Fruit fly (Drosophila melanogaster) whole organism, pupa: ENCODE data around the gene Prosalpha6T.

Experiments used
- CG10348 ChIP-seq: fragments of 200-800 bp; sonication (Bioruptor generic); IDR thresholded peaks from 2 replicates; pipeline ENCODE4 v1.3.6; 2022; ENCODE audit warnings: missing biosample characterization, missing genetic modification characterization
- CG12605 ChIP-seq: fragments of 200-800 bp; sonication (Bioruptor generic); IDR thresholded peaks from 2 replicates; pipeline ENCODE4 v1.3.6; 2022; ENCODE audit warnings: missing biosample characterization, missing genetic modification characterization
- CG13204 ChIP-seq: fragments of 200-800 bp; sonication (Bioruptor generic); optimal IDR thresholded peaks from 2 replicates; lab custom pipeline; 2018; ENCODE audit warnings: missing biosample characterization, mild to moderate bottlenecking, missing genetic modification characterization, moderate library complexity
- CG14655 ChIP-seq: fragments of 200-800 bp; sonication (Bioruptor generic); optimal IDR thresholded peaks from 3 replicates; lab custom pipeline; 2017; ENCODE audit warnings: mild to moderate bottlenecking, missing biosample characterization, missing genetic modification reagents, missing genetic modification characterization
- CG15710 ChIP-seq: fragments of 200-800 bp; sonication (Bioruptor generic); optimal IDR thresholded peaks from 2 replicates; lab custom pipeline; 2018; ENCODE audit warnings: missing biosample characterization, mild to moderate bottlenecking, missing genetic modification characterization, moderate library complexity
- CG17806 ChIP-seq: fragments of 200-800 bp; sonication (Bioruptor generic); optimal IDR thresholded peaks from 2 replicates; lab custom pipeline; 2018; ENCODE audit warnings: missing biosample characterization, mild to moderate bottlenecking, missing genetic modification characterization, moderate library complexity
- CG32121 ChIP-seq: fragments of 200-800 bp; sonication (Bioruptor generic); IDR thresholded peaks from 2 replicates; pipeline ENCODE4 v1.3.6; 2022; ENCODE audit warnings: missing biosample characterization, missing genetic modification characterization
- CG34367 ChIP-seq: fragments of 200-800 bp; sonication (Bioruptor generic); optimal IDR thresholded peaks from 2 replicates; lab custom pipeline; 2018; ENCODE audit warnings: missing biosample characterization, mild to moderate bottlenecking, missing genetic modification characterization
- CG4496 ChIP-seq: fragments of 200-800 bp; sonication (Bioruptor generic); IDR thresholded peaks from 3 replicates; pipeline ENCODE4 v1.3.6; 2022; ENCODE audit warnings: missing biosample characterization, missing genetic modification characterization
- CG8159 ChIP-seq: fragments of 200-800 bp; sonication (Bioruptor generic); optimal IDR thresholded peaks from 3 replicates; lab custom pipeline; 2018; ENCODE audit warnings: missing biosample characterization, mild to moderate bottlenecking, missing genetic modification characterization, moderate library complexity
- CG8301 ChIP-seq: fragments of 200-800 bp; sonication (Bioruptor generic); optimal IDR thresholded peaks from 2 replicates; lab custom pipeline; 2018; ENCODE audit warnings: missing biosample characterization, mild to moderate bottlenecking, missing genetic modification characterization
- CG9948 ChIP-seq: fragments of 200-800 bp; sonication (Bioruptor generic); optimal IDR thresholded peaks from 2 replicates; lab custom pipeline; 2018; ENCODE audit warnings: missing biosample characterization, mild to moderate bottlenecking, missing genetic modification characterization, moderate library complexity
- D1 ChIP-seq: fragments of 200-800 bp; sonication (Bioruptor generic); optimal IDR thresholded peaks from 2 replicates; lab custom pipeline; 2018; ENCODE audit warnings: missing biosample characterization, mild to moderate bottlenecking, missing genetic modification characterization, moderate library complexity
- EcR ChIP-seq: fragments of 200-800 bp; sonication (Bioruptor generic); optimal IDR thresholded peaks from 3 replicates; lab custom pipeline; 2019; ENCODE audit warnings: missing biosample characterization, missing genetic modification characterization, mild to moderate bottlenecking, moderate library complexity, missing genetic modification reagents
- Ets98B ChIP-seq: fragments of 200-800 bp; sonication (Bioruptor generic); IDR thresholded peaks from 2 replicates; pipeline ENCODE4 v1.3.6; 2022; ENCODE audit warnings: missing biosample characterization, missing genetic modification characterization
- Pif1A ChIP-seq: fragments of 200-800 bp; sonication (Bioruptor generic); optimal IDR thresholded peaks from 3 replicates; lab custom pipeline; 2016; ENCODE audit warnings: missing biosample characterization, missing genetic modification characterization
- Pif1B ChIP-seq: fragments of 200-800 bp; sonication (Bioruptor generic); optimal IDR thresholded peaks from 3 replicates; lab custom pipeline; 2016; ENCODE audit warnings: missing biosample characterization, missing genetic modification characterization
- Snoo ChIP-seq: fragments of 200-800 bp; sonication (Bioruptor generic); optimal IDR thresholded peaks from 3 replicates; lab custom pipeline; 2017; ENCODE audit warnings: missing biosample characterization, mild to moderate bottlenecking, missing genetic modification characterization, inconsistent platforms
- fd96Ca ChIP-seq: fragments of 200-800 bp; sonication (Bioruptor generic); IDR thresholded peaks from 3 replicates; pipeline ENCODE4 v1.3.6; 2022; ENCODE audit warnings: missing biosample characterization, missing genetic modification characterization
- gl ChIP-seq: fragments of 200-800 bp; sonication (Bioruptor generic); optimal IDR thresholded peaks from 2 replicates; lab custom pipeline; 2018; ENCODE audit warnings: missing biosample characterization, mild to moderate bottlenecking, missing genetic modification characterization
- rn ChIP-seq: fragments of 200-800 bp; sonication (Bioruptor generic); IDR thresholded peaks from 2 replicates; pipeline ENCODE4 v1.3.6; 2022; ENCODE audit warnings: missing biosample characterization, missing genetic modification characterization

Prosalpha6T gene

DNA sequence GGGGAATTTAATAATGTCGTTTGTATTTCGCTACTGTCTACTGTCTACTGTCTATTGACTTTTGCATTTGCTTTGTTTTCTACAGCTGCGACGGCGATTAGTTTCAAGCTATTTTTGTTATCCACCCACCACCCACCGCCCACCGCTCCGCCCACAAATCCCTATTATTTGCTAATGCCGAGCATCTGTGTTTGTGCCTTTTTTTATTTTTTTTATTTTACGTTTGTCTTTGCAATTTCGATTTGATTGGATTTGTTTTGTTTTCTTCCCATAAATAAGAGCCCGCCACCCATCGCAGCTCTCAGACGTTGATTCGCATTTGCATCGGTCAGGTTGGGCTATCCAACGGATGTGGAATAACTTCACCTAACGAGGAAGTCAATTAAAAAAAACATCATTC, 4.4 kb downstream of the Prosalpha6T start, which contains the start of gene Jhbp14:
TSS of gene Jhbp14 (plus strand) at position 301 of the 400 bp plus-strand sequence.
- TF ChIP-seq CG4496 (GFP tag; lab: Robert Waterston, UW) (no peak), CG32121 (GFP tag; lab: Robert Waterston, UW) (no peak)

DNA sequence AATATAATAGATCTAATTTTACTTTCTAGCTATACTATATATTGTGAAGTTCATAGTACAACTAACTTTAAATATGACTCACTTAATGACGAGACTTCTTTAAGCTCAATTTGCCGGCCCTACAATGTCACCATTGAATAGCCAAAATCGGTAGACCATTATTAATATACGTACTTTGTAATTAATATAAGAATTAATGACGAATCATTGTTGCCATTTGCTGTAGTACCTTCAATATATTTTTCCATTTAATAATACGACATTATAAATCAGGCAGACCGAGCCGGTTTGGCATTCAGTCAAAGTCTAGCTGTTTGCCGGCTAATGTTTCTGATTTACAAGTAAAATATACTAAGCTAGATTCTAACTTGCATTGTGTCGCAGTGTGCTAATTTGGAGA, 7.8 kb downstream of the Prosalpha6T start, which contains the start of gene Jhbp13:
TSS of gene Jhbp13 (plus strand) at position 301 of the 400 bp plus-strand sequence.
- TF ChIP-seq CG9948, result no peak
- TF ChIP-seq Pif1A (GFP tag; lab: Kevin White, UChicago), result no peak
- TF ChIP-seq CG10348 (GFP tag; lab: Robert Waterston, UW), result no peak
- no peak for TF ChIP-seq fd96Ca (GFP tag; lab: Robert Waterston, UW)
- TF ChIP-seq CG15710, result no peak
- TF ChIP-seq Snoo (tag; lab: Kevin White, UChicago), result no peak
- TF ChIP-seq CG17806 (tag; lab: Kevin White, UChicago), result no peak
- no peak for TF ChIP-seq CG8301 (tag; lab: Kevin White, UChicago)
- TF ChIP-seq rn (GFP tag; lab: Robert Waterston, UW), result no peak
- no peak for TF ChIP-seq gl (tag; lab: Kevin White, UChicago)
- TF ChIP-seq D1, result no peak
- no peak for TF ChIP-seq CG8159 (tag; lab: Kevin White, UChicago)
- no peak for TF ChIP-seq CG14655 (GFP tag; lab: Kevin White, UChicago)
- no peak for TF ChIP-seq CG34367 (tag; lab: Kevin White, UChicago)
- no peak for TF ChIP-seq CG32121 (GFP tag; lab: Robert Waterston, UW)
- TF ChIP-seq Pif1B (GFP tag; lab: Kevin White, UChicago), result no peak
- TF ChIP-seq CG12605 (GFP tag; lab: Robert Waterston, UW), result no peak
- no peak for TF ChIP-seq CG4496 (GFP tag; lab: Robert Waterston, UW)
- TF ChIP-seq CG13204 (GFP tag; lab: Kevin White, UChicago), result no peak
- no peak for TF ChIP-seq Ets98B (GFP tag; lab: Robert Waterston, UW)

DNA sequence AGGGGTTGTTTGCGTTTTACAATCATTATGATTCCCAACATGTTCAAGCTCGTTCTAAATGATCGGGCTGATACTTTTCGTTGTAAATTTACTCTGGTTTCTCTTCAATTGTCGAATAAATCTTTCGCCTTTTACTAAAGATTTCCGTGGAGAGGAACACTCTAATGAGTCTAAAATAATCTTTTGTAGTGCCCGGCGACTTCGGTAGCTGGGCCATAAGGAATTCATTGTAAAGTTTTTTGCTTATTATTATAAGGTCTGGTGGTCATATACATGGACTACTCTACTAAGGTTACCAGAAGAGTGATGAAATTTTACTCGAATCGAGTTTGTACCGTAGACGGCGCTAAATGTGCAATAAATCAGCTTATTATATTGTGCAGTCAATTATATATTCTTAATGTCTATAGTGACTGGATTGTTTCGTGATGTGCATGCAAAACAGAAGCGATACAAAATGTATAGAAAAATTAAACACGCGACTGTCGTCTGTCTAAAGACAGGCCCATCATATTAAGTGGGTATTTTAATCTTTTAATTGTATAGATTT, 13.0 kb downstream of the Prosalpha6T start:
- TF ChIP-seq CG13204 (GFP tag; lab: Kevin White, UChicago) (no peak), CG8301 (tag; lab: Kevin White, UChicago) (no peak), rn (GFP tag; lab: Robert Waterston, UW) (no peak), CG10348 (GFP tag; lab: Robert Waterston, UW) (no peak), CG4496 (GFP tag; lab: Robert Waterston, UW) (no peak), CG17806 (tag; lab: Kevin White, UChicago) (no peak), EcR (GFP tag; lab: Kevin White, UChicago) (no peak), CG9948 (no peak), Pif1B (GFP tag; lab: Kevin White, UChicago) (no peak), gl (tag; lab: Kevin White, UChicago) (no peak), Ets98B (GFP tag; lab: Robert Waterston, UW) (no peak), Pif1A (GFP tag; lab: Kevin White, UChicago) (no peak), D1 (no peak), Snoo (tag; lab: Kevin White, UChicago) (no peak), CG15710 (no peak), CG12605 (GFP tag; lab: Robert Waterston, UW) (no peak), CG32121 (GFP tag; lab: Robert Waterston, UW) (no peak), CG8159 (tag; lab: Kevin White, UChicago) (no peak)

DNA sequence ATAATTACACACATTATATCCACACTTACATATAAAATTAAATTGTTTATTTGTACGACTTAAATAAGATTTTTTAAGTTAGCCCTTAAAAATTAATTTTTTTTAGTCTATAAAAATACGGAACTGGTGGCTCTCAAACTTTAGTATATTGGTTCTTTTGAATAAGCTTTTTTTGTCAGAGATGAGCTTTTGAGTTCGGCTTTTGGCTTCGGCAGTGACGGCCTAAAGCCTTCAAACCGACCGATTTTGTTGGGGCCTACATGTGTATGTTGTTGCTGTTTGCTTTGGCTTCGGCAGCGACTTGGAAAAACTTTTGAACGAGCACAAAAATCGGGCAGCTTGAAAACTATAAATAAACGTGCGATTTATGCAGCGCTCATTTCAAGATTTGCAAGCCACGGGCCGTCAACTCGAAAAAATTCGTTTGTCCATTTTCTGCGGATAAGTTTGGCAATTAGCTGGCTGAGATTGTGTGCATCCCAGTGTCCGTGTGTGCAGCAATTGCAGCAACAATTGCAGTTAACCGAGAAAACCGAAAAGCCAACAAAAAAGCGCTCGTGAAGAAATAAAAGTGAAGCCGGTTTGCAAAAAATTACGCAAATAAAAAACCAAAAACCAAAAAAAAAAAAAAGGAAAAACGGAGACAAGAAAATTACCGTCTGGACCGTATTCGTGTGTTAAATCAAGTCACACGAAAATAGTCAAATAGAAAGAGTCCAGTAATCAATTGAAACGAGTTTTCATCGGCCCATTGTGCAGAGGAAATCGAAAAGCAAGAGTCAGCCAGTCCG, 14.2 kb downstream of the Prosalpha6T start, which contains the start of gene CG16820:
TSS of gene CG16820 (plus strand) at position 378 of the 791 bp plus-strand sequence.
- TF ChIP-seq CG17806 (tag; lab: Kevin White, UChicago) (no peak), Ets98B (GFP tag; lab: Robert Waterston, UW) (peak; percentile 53; the same call in 1 of the 2 replicates), CG12605 (GFP tag; lab: Robert Waterston, UW) (peak; percentile 71)

DNA sequence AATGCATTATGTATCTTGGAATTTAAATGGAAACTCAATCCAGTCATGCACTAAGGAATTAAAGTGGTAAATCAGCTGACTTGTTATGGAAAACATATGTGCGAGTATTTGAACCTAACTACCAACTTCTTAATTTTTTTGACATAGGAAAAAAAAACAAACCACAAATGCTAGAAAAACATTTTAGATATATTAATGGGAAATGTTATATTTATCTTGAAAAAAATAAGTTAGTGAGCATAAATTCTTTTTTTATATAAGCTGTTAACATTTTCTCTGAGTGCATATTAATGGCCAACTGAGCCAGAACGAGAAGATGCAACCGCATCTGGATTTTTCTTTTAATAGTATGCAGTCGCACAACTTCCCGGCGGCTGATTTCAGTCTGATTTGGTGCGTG, 19.3 kb downstream of the Prosalpha6T start:
- TF ChIP-seq CG8301 (tag; lab: Kevin White, UChicago) (peak; percentile 60), EcR (GFP tag; lab: Kevin White, UChicago) (no peak), CG13204 (GFP tag; lab: Kevin White, UChicago) (no peak), CG12605 (GFP tag; lab: Robert Waterston, UW) (no peak), CG34367 (tag; lab: Kevin White, UChicago) (no peak), CG15710 (peak; percentile 31), Ets98B (GFP tag; lab: Robert Waterston, UW) (no peak), CG10348 (GFP tag; lab: Robert Waterston, UW) (no peak), CG17806 (tag; lab: Kevin White, UChicago) (peak; percentile 9), CG8159 (tag; lab: Kevin White, UChicago) (peak; percentile 33), Pif1B (GFP tag; lab: Kevin White, UChicago) (no peak), Snoo (tag; lab: Kevin White, UChicago) (no peak), CG9948 (peak; percentile 17), Pif1A (GFP tag; lab: Kevin White, UChicago) (no peak), D1 (no peak), rn (GFP tag; lab: Robert Waterston, UW) (no peak), gl (tag; lab: Kevin White, UChicago) (no peak), CG14655 (GFP tag; lab: Kevin White, UChicago) (peak; percentile 62), CG32121 (GFP tag; lab: Robert Waterston, UW) (no peak), fd96Ca (GFP tag; lab: Robert Waterston, UW) (no peak), CG4496 (GFP tag; lab: Robert Waterston, UW) (no peak)
